Worm (Caenorhabditis elegans) whole organism, early embryonic: ENCODE measurements around the gene Y77E11A.12.

Experiments used
- aly-1 ChIP-seq: sonication (generic microtip); optimal IDR thresholded peaks from 2 replicates; lab custom pipeline; 2016; ENCODE audit warnings: missing genetic modification characterization, missing compliant biosample characterization
- ama-1 ChIP-seq: fragments of 150-350 bp; optimal IDR thresholded peaks from 2 replicates; lab custom pipeline; 2014
- ceh-13 ChIP-seq: fragments of 200-800 bp; sonication (Bioruptor generic); optimal IDR thresholded peaks from 2 replicates; lab custom pipeline; 2018; ENCODE audit warnings: mild to moderate bottlenecking, missing genetic modification characterization, missing compliant biosample characterization
- ceh-36 ChIP-seq: sonication (generic microtip); optimal IDR thresholded peaks from 2 replicates; lab custom pipeline; 2016; ENCODE audit warnings: missing genetic modification characterization, inconsistent platforms, missing compliant biosample characterization
- ets-7 ChIP-seq: sonication (generic microtip); optimal IDR thresholded peaks from 2 replicates; lab custom pipeline; 2016; ENCODE audit warnings: missing genotype, missing genetic modification characterization, missing compliant biosample characterization
- flt-1 ChIP-seq: fragments of 200-800 bp; sonication (Bioruptor generic); IDR thresholded peaks from 2 replicates; pipeline ENCODE4 v1.3.6; 2022; ENCODE audit warnings: missing genetic modification characterization, missing compliant biosample characterization
- hmbx-1 ChIP-seq: sonication (generic microtip); optimal IDR thresholded peaks from 2 replicates; lab custom pipeline; 2016; ENCODE audit warnings: mild to moderate bottlenecking, missing genetic modification characterization, missing compliant biosample characterization
- hnd-1 ChIP-seq: sonication (generic microtip); optimal IDR thresholded peaks from 2 replicates; lab custom pipeline; 2016; ENCODE audit warnings: missing genetic modification characterization, missing compliant biosample characterization
- pes-1 ChIP-seq: fragments of 200-800 bp; sonication (Bioruptor generic); IDR thresholded peaks from 2 replicates; pipeline ENCODE4 v1.3.6; 2022; ENCODE audit warnings: missing genetic modification reagents, missing genetic modification characterization, missing compliant biosample characterization
- scrt-1 ChIP-seq: fragments of 200-800 bp; sonication (Bioruptor generic); IDR thresholded peaks from 2 replicates; pipeline ENCODE4 v1.3.6; 2022; ENCODE audit warnings: missing genetic modification characterization, missing compliant biosample characterization
- tbx-11 ChIP-seq: fragments of 200-800 bp; sonication (Bioruptor generic); IDR thresholded peaks from 2 replicates; pipeline ENCODE4 v1.3.6; 2022; ENCODE audit warnings: missing genetic modification characterization, missing compliant biosample characterization
- tbx-37 ChIP-seq: fragments of 200-800 bp; sonication (Bioruptor generic); conservative IDR thresholded peaks from 2 replicates; pipeline ENCODE4 v1.3.6; 2022; ENCODE audit warnings: missing genetic modification reagents, missing genetic modification characterization, missing compliant biosample characterization
- tra-4 ChIP-seq: sonication (generic microtip); optimal IDR thresholded peaks from 2 replicates; lab custom pipeline; 2017; ENCODE audit warnings: missing genetic modification characterization, missing compliant biosample characterization

DNA sequence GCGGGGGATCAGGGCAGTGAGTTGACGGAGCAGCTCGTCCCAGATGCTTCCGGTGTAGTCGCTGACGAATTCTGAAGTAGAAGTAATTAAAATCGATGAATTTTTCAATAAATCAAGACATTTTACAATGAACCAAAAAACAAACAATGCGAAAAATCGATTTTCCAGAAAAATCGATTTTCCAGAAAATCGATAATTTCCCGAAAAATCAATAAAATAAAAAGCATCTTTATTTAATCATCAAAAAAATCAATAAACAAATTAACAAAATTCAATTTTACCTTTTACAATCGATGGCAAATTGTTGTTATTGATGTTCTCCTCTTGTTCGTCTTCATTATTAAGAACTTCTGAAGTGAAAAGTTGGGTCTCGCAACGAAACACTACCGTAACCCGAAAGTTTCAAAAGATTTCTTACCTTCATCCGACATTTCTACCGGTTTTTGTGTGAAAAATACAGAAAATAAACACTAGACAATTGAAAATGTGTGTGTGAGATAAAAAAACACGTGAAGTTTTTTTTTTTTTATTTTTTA lies 40.3 kb downstream of the Y77E11A.12 start, which contains the start of gene clp-6:
- TF ChIP-seq flt-1 (GFP tag; lab: Robert Waterston, UW) (no peak), ama-1 (lab: Kevin White, UChicago) (no peak), aly-1 (no peak), hmbx-1 (tag; lab: Kevin White, UChicago) (no peak), tbx-11 (no peak), tbx-37 (no peak), tra-4 (tag; lab: Kevin White, UChicago) (no peak), pes-1 (no peak), ceh-36 (tag; lab: Kevin White, UChicago) (no peak), ceh-13 (GFP tag; lab: Kevin White, UChicago) (no peak), scrt-1 (GFP tag; lab: Robert Waterston, UW) (no peak), ets-7 (tag; lab: Kevin White, UChicago) (no peak), hnd-1 (no peak)
